Fruit fly (Drosophila melanogaster) whole organism, prepupa: ENCODE measurements around the gene Cdc6.

Experiments used
- CG6808 ChIP-seq: fragments of 200-800 bp; sonication (Bioruptor generic); optimal IDR thresholded peaks from 3 replicates; lab custom pipeline; 2017; ENCODE audit warnings: missing biosample characterization, missing genetic modification characterization, mild to moderate bottlenecking, moderate library complexity, missing genetic modification reagents
- Gug ChIP-seq: fragments of 200-800 bp; sonication (Bioruptor generic); IDR thresholded peaks from 2 replicates; pipeline ENCODE4 v1.3.6; 2022; ENCODE audit warnings: missing biosample characterization, missing genetic modification characterization
- OdsH ChIP-seq: fragments of 200-800 bp; sonication (Bioruptor generic); optimal IDR thresholded peaks from 3 replicates; lab custom pipeline; 2016; ENCODE audit warnings: missing biosample characterization, missing genetic modification characterization
- achi ChIP-seq: fragments of 200-800 bp; sonication (Bioruptor generic); optimal IDR thresholded peaks from 3 replicates; lab custom pipeline; 2016; ENCODE audit warnings: missing biosample characterization, missing genetic modification characterization
- cyc ChIP-seq: fragments of 200-800 bp; sonication (Bioruptor generic); optimal IDR thresholded peaks from 3 replicates; lab custom pipeline; 2016; ENCODE audit warnings: missing biosample characterization, missing genetic modification characterization

dm6 chr3L:8627839-8628827 lies 5.7 kb downstream of the Cdc6 start:
- TF ChIP-seq OdsH (GFP tag; lab: Kevin White, UChicago), result no peak
- TF ChIP-seq CG6808 (GFP tag; lab: Kevin White, UChicago), result no peak
- TF ChIP-seq cyc (GFP tag; lab: Kevin White, UChicago), result no peak
- TF ChIP-seq Gug (GFP tag; lab: Robert Waterston, UW), result no peak
- no peak for TF ChIP-seq achi (GFP tag; lab: Kevin White, UChicago)
